Worm (Caenorhabditis elegans) whole organism, L2 larva: ENCODE measurements around the gene B0554.5.

Experiments
- C34F6.9 ChIP-seq: fragments of 150-350 bp; optimal IDR thresholded peaks from 2 replicates; lab custom pipeline; 2014; ENCODE audit warnings: missing biosample characterization, missing genetic modification characterization
- ZK546.5 ChIP-seq: sonication (generic microtip); optimal IDR thresholded peaks from 2 replicates; lab custom pipeline; 2017; ENCODE audit warnings: missing biosample characterization, missing genetic modification characterization
- alr-1 ChIP-seq: fragments of 150-350 bp; optimal IDR thresholded peaks from 2 replicates; lab custom pipeline; 2014; ENCODE audit warnings: missing biosample characterization, missing genetic modification characterization
- ama-1 ChIP-seq: fragments of 150-350 bp; optimal IDR thresholded peaks from 2 replicates; lab custom pipeline; 2018; ENCODE audit warnings: inconsistent platforms
- blmp-1 ChIP-seq: sonication (generic microtip); optimal IDR thresholded peaks from 2 replicates; lab custom pipeline; 2017; ENCODE audit warnings: missing genetic modification characterization, mild to moderate bottlenecking, missing compliant biosample characterization, antibody characterized with exemption, moderate library complexity; ENCODE audit not compliant: insufficient read depth
- ceh-16 ChIP-seq: fragments of 150-350 bp; optimal IDR thresholded peaks from 2 replicates; lab custom pipeline; 2014; ENCODE audit warnings: missing biosample characterization, missing genetic modification characterization
- ceh-82 ChIP-seq: fragments of 150-350 bp; optimal IDR thresholded peaks from 2 replicates; lab custom pipeline; 2014; ENCODE audit warnings: missing biosample characterization, missing genetic modification characterization
- crh-2 ChIP-seq: sonication (generic microtip); optimal IDR thresholded peaks from 2 replicates; lab custom pipeline; 2017; ENCODE audit warnings: missing biosample characterization, missing genetic modification characterization
- dmd-4 ChIP-seq: sonication (generic microtip); optimal IDR thresholded peaks from 2 replicates; lab custom pipeline; 2017; ENCODE audit warnings: missing biosample characterization, missing genetic modification characterization
- egl-27 ChIP-seq: sonication (generic microtip); optimal IDR thresholded peaks from 3 replicates; lab custom pipeline; 2017; ENCODE audit warnings: missing biosample characterization, missing genetic modification reagents, missing genetic modification characterization
- elt-3 ChIP-seq: sonication (generic microtip); optimal IDR thresholded peaks from 2 replicates; lab custom pipeline; 2017; ENCODE audit warnings: missing biosample characterization, missing genetic modification characterization
- fos-1 ChIP-seq: fragments of 150-350 bp; optimal IDR thresholded peaks from 2 replicates; lab custom pipeline; 2014; ENCODE audit warnings: missing biosample characterization, missing genetic modification characterization
- gmeb-1 ChIP-seq: fragments of 150-350 bp; optimal IDR thresholded peaks from 2 replicates; lab custom pipeline; 2014; ENCODE audit warnings: missing biosample characterization, missing genetic modification characterization
- lin-11 ChIP-seq: fragments of 150-350 bp; sonication (generic microtip); optimal IDR thresholded peaks from 2 replicates; lab custom pipeline; 2014; ENCODE audit warnings: missing biosample characterization, missing genetic modification characterization, inconsistent platforms, mixed read lengths
- lin-13 ChIP-seq: fragments of 150-350 bp; optimal IDR thresholded peaks from 2 replicates; lab custom pipeline; 2014; ENCODE audit warnings: missing biosample characterization, missing genetic modification reagents, missing genetic modification characterization
- lin-39 ChIP-seq: fragments of 150-350 bp; optimal IDR thresholded peaks from 2 replicates; lab custom pipeline; 2014; ENCODE audit warnings: missing biosample characterization, missing genetic modification reagents, missing genetic modification characterization
- lsy-2 ChIP-seq, 2 experiments: fragments of 150-350 bp in 1 of 2; sonication (generic microtip) in 1 of 2; optimal IDR thresholded peaks; 2 replicates each; lab custom pipeline; 2014 to 2017; ENCODE audit warnings: missing biosample characterization in 2 of 2, missing genetic modification characterization in 2 of 2
- mbf-1 ChIP-seq: sonication (generic microtip); optimal IDR thresholded peaks from 2 replicates; lab custom pipeline; 2017; ENCODE audit warnings: missing biosample characterization, missing genetic modification characterization
- mdl-1 ChIP-seq, 2 experiments: fragments of 150-350 bp in 1 of 2; sonication (generic microtip) in 1 of 2; optimal IDR thresholded peaks; 2 replicates each; lab custom pipeline; 2017; ENCODE audit warnings: missing biosample characterization in 2 of 2, missing genetic modification characterization in 2 of 2
- nhr-10 ChIP-seq: sonication (generic microtip); optimal IDR thresholded peaks from 2 replicates; lab custom pipeline; 2017; ENCODE audit warnings: missing biosample characterization, missing genetic modification characterization
- nhr-11 ChIP-seq: fragments of 150-350 bp; optimal IDR thresholded peaks from 2 replicates; lab custom pipeline; 2014; ENCODE audit warnings: missing biosample characterization, missing genetic modification characterization
- nhr-12 ChIP-seq: fragments of 150-350 bp; optimal IDR thresholded peaks from 2 replicates; lab custom pipeline; 2014; ENCODE audit warnings: missing biosample characterization, missing genetic modification characterization
- nhr-129 ChIP-seq: fragments of 150-350 bp; optimal IDR thresholded peaks from 2 replicates; lab custom pipeline; 2014; ENCODE audit warnings: missing biosample characterization, missing genetic modification characterization
- nhr-21 ChIP-seq: fragments of 150-350 bp; optimal IDR thresholded peaks from 2 replicates; lab custom pipeline; 2014; ENCODE audit warnings: missing biosample characterization, missing genetic modification characterization
- nhr-6 ChIP-seq: fragments of 150-350 bp; optimal IDR thresholded peaks from 2 replicates; lab custom pipeline; 2014; ENCODE audit warnings: missing biosample characterization, missing genetic modification characterization
- nhr-77 ChIP-seq: fragments of 150-350 bp; optimal IDR thresholded peaks from 2 replicates; lab custom pipeline; 2014; ENCODE audit warnings: missing biosample characterization, missing genetic modification characterization
- peb-1 ChIP-seq: fragments of 150-350 bp; optimal IDR thresholded peaks from 2 replicates; lab custom pipeline; 2014; ENCODE audit warnings: missing biosample characterization, missing genetic modification characterization
- sem-4 ChIP-seq: fragments of 150-350 bp; optimal IDR thresholded peaks from 2 replicates; lab custom pipeline; 2014; ENCODE audit warnings: missing biosample characterization, missing genetic modification reagents, missing genetic modification characterization
- skn-1 ChIP-seq: sonication (generic microtip); optimal IDR thresholded peaks from 2 replicates; lab custom pipeline; 2017; ENCODE audit warnings: missing biosample characterization, missing genetic modification characterization
- sma-9 ChIP-seq, 2 experiments: fragments of 150-350 bp in 1 of 2; sonication (generic microtip) in 1 of 2; optimal IDR thresholded peaks; 2 replicates each; lab custom pipeline; 2014 to 2016; ENCODE audit warnings: missing genetic modification characterization in 2 of 2, mild to moderate bottlenecking in 1 of 2, missing biosample characterization in 1 of 2, missing compliant biosample characterization in 1 of 2, missing genetic modification reagents in 1 of 2, moderate library complexity in 1 of 2
- ztf-1 ChIP-seq: fragments of 200-800 bp; sonication (Bioruptor generic); conservative IDR thresholded peaks from 2 replicates; pipeline ENCODE4 v1.3.6; 2022; ENCODE audit warnings: missing genetic modification characterization, missing compliant biosample characterization
- ztf-11 ChIP-seq: sonication (generic microtip); optimal IDR thresholded peaks from 2 replicates; lab custom pipeline; 2017; ENCODE audit warnings: missing biosample characterization, missing genetic modification characterization

Gene B0554.5

ce11 chrV:415072-415471 lies 9.2 kb upstream of the B0554.5 start:
- TF ChIP-seq fos-1 (tag; lab: Kevin White, UChicago) = peak; percentile 79
- no peak for TF ChIP-seq ZK546.5

- no peak for TF ChIP-seq nhr-10 (tag; lab: Kevin White, UChicago)
- peak; percentile 54 for TF ChIP-seq fos-1 (tag; lab: Kevin White, UChicago)
- peak; percentile 31 for TF ChIP-seq sma-9 (GFP tag; optimal IDR thresholded peaks at IDR 0.05; lab: Kevin White, UChicago)
- no peak for TF ChIP-seq sma-9 (tag; optimal IDR thresholded peaks at IDR 0.05; lab: Kevin White, UChicago)
- no peak for TF ChIP-seq mbf-1 (tag; lab: Kevin White, UChicago)
These were observed 6.4 kb upstream of the B0554.5 start, which contains the start of gene irg-8 for ce11 chrV:417656-418353. Gene irg-8, minus strand, starts transcription at chrV:417706.

ce11 chrV:418432-418831 lies 5.8 kb upstream of the B0554.5 start, which contains the start of gene Y39D8A.1:
Gene Y39D8A.1, plus strand, starts transcription at chrV:418732.
- TF ChIP-seq skn-1 (no peak), lin-39 (tag; lab: Kevin White, UChicago) (no peak), nhr-6 (tag; lab: Kevin White, UChicago) (no peak), ceh-16 (tag; lab: Kevin White, UChicago) (no peak), nhr-129 (tag; lab: Kevin White, UChicago) (no peak), elt-3 (tag; lab: Kevin White, UChicago) (no peak), lin-13 (GFP tag; lab: Kevin White, UChicago) (no peak), sma-9 (GFP tag; optimal IDR thresholded peaks at IDR 0.05; lab: Kevin White, UChicago) (no peak), sma-9 (tag; optimal IDR thresholded peaks at IDR 0.05; lab: Kevin White, UChicago) (no peak), nhr-11 (tag; lab: Kevin White, UChicago) (no peak), gmeb-1 (tag; lab: Kevin White, UChicago) (no peak), alr-1 (no peak)

- TF ChIP-seq crh-2 (tag; lab: Kevin White, UChicago) (no peak), fos-1 (tag; lab: Kevin White, UChicago) (peak; percentile 17)
These were observed 2.1 kb upstream of the B0554.5 start, which contains the start of gene dod-20 for ce11 chrV:422133-422532. Gene dod-20, plus strand, starts transcription at chrV:422433.

- TF ChIP-seq ceh-82 (tag; lab: Kevin White, UChicago) (no peak), nhr-21 (no peak), peb-1 (no peak), alr-1 (no peak), C34F6.9 (tag; lab: Kevin White, UChicago) (no peak), dmd-4 (no peak), egl-27 (tag; lab: Kevin White, UChicago) (no peak), ZK546.5 (no peak), fos-1 (tag; lab: Kevin White, UChicago) (no peak), lin-11 (no peak), sma-9 (GFP tag; optimal IDR thresholded peaks at IDR 0.05; lab: Kevin White, UChicago) (no peak), sma-9 (tag; optimal IDR thresholded peaks at IDR 0.05; lab: Kevin White, UChicago) (no peak), ama-1 (lab: Kevin White, UChicago) (no peak), nhr-10 (tag; lab: Kevin White, UChicago) (no peak), ztf-11 (tag; lab: Kevin White, UChicago) (no peak), blmp-1 (tag; lab: Kevin White, UChicago) (no peak), lin-13 (GFP tag; lab: Kevin White, UChicago) (no peak), crh-2 (tag; lab: Kevin White, UChicago) (no peak), ztf-1 (GFP tag; lab: Robert Waterston, UW) (no peak), mbf-1 (tag; lab: Kevin White, UChicago) (no peak)
- TF ChIP-seq, all 48 proteins: peak for 0
These were observed 4.6 kb downstream of the B0554.5 start, which contains the start of gene B0554.4 for ce11 chrV:428844-429243. Gene B0554.4, plus strand, starts transcription at chrV:429144.

ce11 chrV:432991-433390 lies 8.8 kb downstream of the B0554.5 start:
- TF ChIP-seq sem-4 (no peak), nhr-77 (tag; lab: Kevin White, UChicago) (no peak), nhr-21 (no peak), nhr-12 (tag; lab: Kevin White, UChicago) (no peak), mdl-1 (tag; optimal IDR thresholded peaks at IDR 0.05; lab: Kevin White, UChicago) (no peak), lsy-2 (tag; optimal IDR thresholded peaks at IDR 0.05; lab: Kevin White, UChicago) (no peak)
- TF ChIP-seq, all 48 proteins: peak for 0
